Worm (Caenorhabditis elegans) whole organism, early embryonic: ENCODE results near the gene xbx-9.

Experiments used
- B0310.2 ChIP-seq: sonication (generic microtip); optimal IDR thresholded peaks from 2 replicates; lab custom pipeline; 2016; ENCODE audit warnings: mild to moderate bottlenecking, missing genetic modification characterization, missing compliant biosample characterization
- F13C5.2 ChIP-seq: sonication (generic microtip); optimal IDR thresholded peaks from 2 replicates; lab custom pipeline; 2017; ENCODE audit warnings: mild to moderate bottlenecking, missing genetic modification characterization, inconsistent platforms, missing compliant biosample characterization
- aly-1 ChIP-seq: sonication (generic microtip); optimal IDR thresholded peaks from 2 replicates; lab custom pipeline; 2016; ENCODE audit warnings: missing genetic modification characterization, missing compliant biosample characterization
- ama-1 ChIP-seq: fragments of 150-350 bp; optimal IDR thresholded peaks from 2 replicates; lab custom pipeline; 2014
- ceh-13 ChIP-seq: fragments of 200-800 bp; sonication (Bioruptor generic); optimal IDR thresholded peaks from 2 replicates; lab custom pipeline; 2018; ENCODE audit warnings: mild to moderate bottlenecking, missing genetic modification characterization, missing compliant biosample characterization
- ceh-36 ChIP-seq: sonication (generic microtip); optimal IDR thresholded peaks from 2 replicates; lab custom pipeline; 2016; ENCODE audit warnings: missing genetic modification characterization, inconsistent platforms, missing compliant biosample characterization
- ets-7 ChIP-seq: sonication (generic microtip); optimal IDR thresholded peaks from 2 replicates; lab custom pipeline; 2016; ENCODE audit warnings: missing genotype, missing genetic modification characterization, missing compliant biosample characterization
- flt-1 ChIP-seq: fragments of 200-800 bp; sonication (Bioruptor generic); IDR thresholded peaks from 2 replicates; pipeline ENCODE4 v1.3.6; 2022; ENCODE audit warnings: missing genetic modification characterization, missing compliant biosample characterization
- hmbx-1 ChIP-seq: sonication (generic microtip); optimal IDR thresholded peaks from 2 replicates; lab custom pipeline; 2016; ENCODE audit warnings: mild to moderate bottlenecking, missing genetic modification characterization, missing compliant biosample characterization
- hnd-1 ChIP-seq: sonication (generic microtip); optimal IDR thresholded peaks from 2 replicates; lab custom pipeline; 2016; ENCODE audit warnings: missing genetic modification characterization, missing compliant biosample characterization
- scrt-1 ChIP-seq: fragments of 200-800 bp; sonication (Bioruptor generic); IDR thresholded peaks from 2 replicates; pipeline ENCODE4 v1.3.6; 2022; ENCODE audit warnings: missing genetic modification characterization, missing compliant biosample characterization
- tbx-11 ChIP-seq: fragments of 200-800 bp; sonication (Bioruptor generic); IDR thresholded peaks from 2 replicates; pipeline ENCODE4 v1.3.6; 2022; ENCODE audit warnings: missing genetic modification characterization, missing compliant biosample characterization
- tbx-37 ChIP-seq: fragments of 200-800 bp; sonication (Bioruptor generic); conservative IDR thresholded peaks from 2 replicates; pipeline ENCODE4 v1.3.6; 2022; ENCODE audit warnings: missing genetic modification reagents, missing genetic modification characterization, missing compliant biosample characterization
- tra-4 ChIP-seq: sonication (generic microtip); optimal IDR thresholded peaks from 2 replicates; lab custom pipeline; 2017; ENCODE audit warnings: missing genetic modification characterization, missing compliant biosample characterization

DNA sequence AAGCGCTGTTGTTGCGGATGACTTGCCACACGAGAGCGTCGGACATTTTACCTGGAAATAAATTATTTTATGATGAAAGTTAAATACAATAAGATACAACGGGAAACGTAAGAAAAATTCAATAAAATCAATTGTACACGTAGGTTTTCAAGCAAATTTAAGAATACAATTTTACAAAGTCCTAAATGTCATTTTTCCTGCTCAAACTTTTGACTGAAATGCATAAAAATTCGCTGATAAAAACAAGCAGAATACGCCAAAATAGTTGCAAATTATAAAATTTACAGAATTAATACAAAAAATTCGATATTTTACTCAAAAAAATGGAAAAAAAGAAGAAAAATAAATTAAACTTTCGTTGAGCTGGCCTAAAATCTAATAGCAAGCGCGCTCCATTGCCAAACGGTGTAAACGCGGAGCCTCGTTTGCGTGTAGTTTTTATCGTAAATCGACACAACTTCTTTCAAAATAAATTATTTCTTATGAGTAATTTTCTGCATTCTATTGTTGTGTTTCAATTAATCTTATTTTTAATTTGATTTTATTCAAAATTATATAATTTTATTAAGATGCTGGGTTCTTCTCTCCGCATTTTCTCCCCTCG is 5.8 kb upstream of the xbx-9 start, which contains the start of the genes rpl-28 and mrpl-49:
- TF ChIP-seq ceh-13 (GFP tag; lab: Kevin White, UChicago), result no peak
- TF ChIP-seq ama-1 (lab: Kevin White, UChicago), result no peak
- TF ChIP-seq F13C5.2 (tag; lab: Kevin White, UChicago), result peak; percentile 33
- TF ChIP-seq hnd-1 (tag; lab: Kevin White, UChicago), result no peak
- TF ChIP-seq tra-4 (tag; lab: Kevin White, UChicago), result no peak
- no peak for TF ChIP-seq scrt-1 (GFP tag; lab: Robert Waterston, UW)
- TF ChIP-seq aly-1 (tag; lab: Kevin White, UChicago), result no peak
- no peak for TF ChIP-seq flt-1 (GFP tag; lab: Robert Waterston, UW)
- no peak for TF ChIP-seq B0310.2 (tag; lab: Kevin White, UChicago)
- no peak for TF ChIP-seq tbx-11
- no peak for TF ChIP-seq ceh-36 (tag; lab: Kevin White, UChicago)
- no peak for TF ChIP-seq hmbx-1 (tag; lab: Kevin White, UChicago)
- no peak for TF ChIP-seq ets-7 (tag; lab: Kevin White, UChicago)
- TF ChIP-seq tbx-37, result no peak
